Fruit fly (Drosophila melanogaster) whole organism, embryonic: ENCODE results near the gene sloth1.

Source experiments
- Bgb ChIP-seq: fragments of 200-800 bp; sonication (Bioruptor generic); IDR thresholded peaks from 2 replicates; pipeline ENCODE4 v1.3.6; 2022; ENCODE audit warnings: missing biosample characterization, missing genetic modification characterization; ENCODE audit not compliant: partially characterized antibody
- Bteb2 ChIP-seq: fragments of 200-800 bp; sonication (Bioruptor generic); optimal IDR thresholded peaks from 2 replicates; lab custom pipeline; 2016; ENCODE audit warnings: missing biosample characterization, missing genetic modification characterization
- C15 ChIP-seq: fragments of 200-800 bp; sonication (Bioruptor generic); IDR thresholded peaks from 3 replicates; pipeline ENCODE4 v1.3.6; 2022; ENCODE audit warnings: missing biosample characterization, missing genetic modification characterization
- CG10979 ChIP-seq: fragments of 200-800 bp; sonication (Bioruptor generic); optimal IDR thresholded peaks from 2 replicates; lab custom pipeline; 2018; ENCODE audit warnings: missing biosample characterization, mild to moderate bottlenecking, missing genetic modification characterization, moderate library complexity
- CG12659 ChIP-seq: fragments of 200-800 bp; sonication (Bioruptor generic); optimal IDR thresholded peaks from 3 replicates; lab custom pipeline; 2017; ENCODE audit warnings: mild to moderate bottlenecking, missing biosample characterization, missing genetic modification reagents, missing genetic modification characterization
- CG13894 ChIP-seq: fragments of 200-800 bp; sonication (Bioruptor generic); optimal IDR thresholded peaks from 3 replicates; lab custom pipeline; 2018; ENCODE audit warnings: missing biosample characterization, mild to moderate bottlenecking, missing genetic modification characterization, moderate library complexity
- CG15601 ChIP-seq: fragments of 200-800 bp; sonication (Bioruptor generic); optimal IDR thresholded peaks from 3 replicates; lab custom pipeline; 2019; ENCODE audit warnings: missing biosample characterization, mild to moderate bottlenecking, missing genetic modification characterization, moderate library complexity
- CG17361 ChIP-seq: fragments of 200-800 bp; sonication (Bioruptor generic); IDR thresholded peaks from 3 replicates; pipeline ENCODE4 v1.3.6; 2022; ENCODE audit warnings: missing biosample characterization, missing genetic modification characterization
- CG1792 ChIP-seq: fragments of 200-800 bp; sonication (Bioruptor generic); optimal IDR thresholded peaks from 2 replicates; lab custom pipeline; 2016; ENCODE audit warnings: missing biosample characterization, missing genetic modification characterization
- CG30403 ChIP-seq: fragments of 200-800 bp; sonication (Bioruptor generic); optimal IDR thresholded peaks from 3 replicates; lab custom pipeline; 2016; ENCODE audit warnings: missing biosample characterization, missing genetic modification characterization
- CG3163 ChIP-seq: fragments of 200-800 bp; sonication (Bioruptor generic); optimal IDR thresholded peaks from 3 replicates; lab custom pipeline; 2016; ENCODE audit warnings: missing biosample characterization, missing genetic modification characterization
- CG3281 ChIP-seq: fragments of 200-800 bp; sonication (Bioruptor generic); optimal IDR thresholded peaks from 3 replicates; lab custom pipeline; 2017; ENCODE audit warnings: missing biosample characterization, mild to moderate bottlenecking, missing genetic modification characterization
- CG34224 ChIP-seq: fragments of 200-800 bp; sonication (Bioruptor generic); IDR thresholded peaks from 3 replicates; pipeline ENCODE4 v1.3.6; 2022; ENCODE audit warnings: missing biosample characterization, missing genetic modification characterization; ENCODE audit not compliant: partially characterized antibody
- CG4328 ChIP-seq: fragments of 200-800 bp; sonication (Bioruptor generic); optimal IDR thresholded peaks from 3 replicates; lab custom pipeline; 2017; ENCODE audit warnings: missing biosample characterization, missing genetic modification reagents, missing genetic modification characterization
- CG6683 ChIP-seq: fragments of 200-800 bp; sonication (Bioruptor generic); optimal IDR thresholded peaks from 2 replicates; lab custom pipeline; 2017; ENCODE audit warnings: missing biosample characterization, mild to moderate bottlenecking, missing genetic modification characterization, missing genetic modification reagents
- CG7271 ChIP-seq: fragments of 200-800 bp; sonication (Bioruptor generic); optimal IDR thresholded peaks from 2 replicates; lab custom pipeline; 2018; ENCODE audit warnings: missing biosample characterization, mild to moderate bottlenecking, missing genetic modification characterization, moderate library complexity
- CG7928 ChIP-seq: fragments of 200-800 bp; sonication (Bioruptor generic); optimal IDR thresholded peaks from 2 replicates; lab custom pipeline; 2017; ENCODE audit warnings: missing biosample characterization, mild to moderate bottlenecking, missing genetic modification characterization
- CG8359 ChIP-seq: fragments of 200-800 bp; sonication (Bioruptor generic); optimal IDR thresholded peaks from 2 replicates; lab custom pipeline; 2017; ENCODE audit warnings: missing biosample characterization, mild to moderate bottlenecking, missing genetic modification characterization, borderline replicate concordance
- D19A ChIP-seq: fragments of 200-800 bp; optimal IDR thresholded peaks from 3 replicates; lab custom pipeline; 2019; ENCODE audit warnings: missing biosample characterization, mild to moderate bottlenecking, missing genetic modification characterization, moderate library complexity
- Dref ChIP-seq: fragments of 200-800 bp; sonication (Bioruptor generic); IDR thresholded peaks from 2 replicates; pipeline ENCODE4 v1.3.6; 2022; ENCODE audit warnings: missing biosample characterization, missing genetic modification characterization
- Drgx ChIP-seq: fragments of 200-800 bp; sonication (Bioruptor generic); IDR thresholded peaks from 2 replicates; pipeline ENCODE4 v1.3.6; 2022; ENCODE audit warnings: missing biosample characterization, missing genetic modification characterization
- E2f2 ChIP-seq: fragments of 200-800 bp; sonication (Bioruptor generic); IDR thresholded peaks from 2 replicates; pipeline ENCODE4 v1.3.6; 2022; ENCODE audit warnings: missing biosample characterization, missing genetic modification characterization
- Elba2 ChIP-seq: fragments of 200-800 bp; sonication (Bioruptor generic); optimal IDR thresholded peaks from 3 replicates; lab custom pipeline; 2016; ENCODE audit warnings: missing biosample characterization, missing genetic modification characterization
- Ets65A ChIP-seq: fragments of 200-800 bp; sonication (Bioruptor generic); peaks from one replicate; lab custom pipeline; 2016; ENCODE audit warnings: missing biosample characterization, missing genetic modification characterization
- HLH54F ChIP-seq: fragments of 200-800 bp; sonication (Bioruptor generic); optimal IDR thresholded peaks from 3 replicates; lab custom pipeline; 2016; ENCODE audit warnings: missing biosample characterization, missing genetic modification characterization
- Hand ChIP-seq: fragments of 200-800 bp; sonication (Bioruptor generic); optimal IDR thresholded peaks from 2 replicates; lab custom pipeline; 2017; ENCODE audit warnings: mild to moderate bottlenecking, missing biosample characterization, missing genetic modification reagents, missing genetic modification characterization
- ase ChIP-seq: fragments of 200-800 bp; sonication (Bioruptor generic); IDR thresholded peaks from 3 replicates; pipeline ENCODE4 v1.3.6; 2022; ENCODE audit warnings: missing biosample characterization, missing genetic modification characterization
- ash1 ChIP-seq: fragments of 200-800 bp; sonication (Bioruptor generic); optimal IDR thresholded peaks from 2 replicates; lab custom pipeline; 2018; ENCODE audit warnings: missing biosample characterization, mild to moderate bottlenecking, missing genetic modification characterization
- bab2 ChIP-seq: fragments of 200-800 bp; sonication (Bioruptor generic); optimal IDR thresholded peaks from 2 replicates; lab custom pipeline; 2016; ENCODE audit warnings: missing biosample characterization, missing genetic modification characterization
- btn ChIP-seq: fragments of 200-800 bp; sonication (Bioruptor generic); optimal IDR thresholded peaks from 2 replicates; lab custom pipeline; 2016; ENCODE audit warnings: missing biosample characterization, missing genetic modification characterization
- caup ChIP-seq: fragments of 200-800 bp; sonication (Bioruptor generic); optimal IDR thresholded peaks from 3 replicates; lab custom pipeline; 2017; ENCODE audit warnings: missing biosample characterization, mild to moderate bottlenecking, missing genetic modification characterization, moderate library complexity; ENCODE audit not compliant: severe bottlenecking
- chinmo ChIP-seq: fragments of 200-800 bp; sonication (Bioruptor generic); IDR thresholded peaks from 4 replicates; pipeline ENCODE4 v1.3.6; 2022; ENCODE audit warnings: missing biosample characterization, missing genetic modification characterization; ENCODE audit not compliant: partially characterized antibody
- ci ChIP-seq: fragments of 200-800 bp; sonication (Bioruptor generic); IDR thresholded peaks from 3 replicates; pipeline ENCODE4 v1.3.6; 2022; ENCODE audit warnings: missing biosample characterization, missing genetic modification characterization
- cwo ChIP-seq: fragments of 200-800 bp; sonication (Bioruptor generic); optimal IDR thresholded peaks from 3 replicates; lab custom pipeline; 2017; ENCODE audit warnings: missing biosample characterization, missing genetic modification characterization, mild to moderate bottlenecking, moderate library complexity, missing genetic modification reagents
- dan ChIP-seq: fragments of 200-800 bp; sonication (Bioruptor generic); IDR thresholded peaks from 2 replicates; pipeline ENCODE4 v1.3.6; 2022; ENCODE audit warnings: missing biosample characterization, missing genetic modification characterization
- emc ChIP-seq: fragments of 200-800 bp; sonication (Bioruptor generic); optimal IDR thresholded peaks from 2 replicates; lab custom pipeline; 2016; ENCODE audit warnings: missing biosample characterization, missing genetic modification characterization
- ewg ChIP-seq: fragments of 200-800 bp; sonication (Bioruptor generic); optimal IDR thresholded peaks from 3 replicates; lab custom pipeline; 2017; ENCODE audit warnings: mild to moderate bottlenecking, missing biosample characterization, missing genetic modification reagents, missing genetic modification characterization
- fd3F ChIP-seq: fragments of 200-800 bp; sonication (Bioruptor generic); optimal IDR thresholded peaks from 2 replicates; lab custom pipeline; 2018; ENCODE audit warnings: missing biosample characterization, mild to moderate bottlenecking, missing genetic modification characterization, moderate library complexity
- fu2 ChIP-seq: fragments of 200-800 bp; sonication (Bioruptor generic); optimal IDR thresholded peaks from 2 replicates; lab custom pipeline; 2016; ENCODE audit warnings: missing biosample characterization, missing genetic modification characterization
- gsb ChIP-seq: fragments of 200-800 bp; sonication (Bioruptor generic); IDR thresholded peaks from 2 replicates; pipeline ENCODE4 v1.3.6; 2022; ENCODE audit warnings: missing biosample characterization, missing genetic modification characterization
- her ChIP-seq: fragments of 200-800 bp; sonication (Bioruptor generic); optimal IDR thresholded peaks from 2 replicates; lab custom pipeline; 2016; ENCODE audit warnings: missing biosample characterization, missing genetic modification characterization
- kay ChIP-seq: fragments of 200-800 bp; sonication (Bioruptor generic); optimal IDR thresholded peaks from 2 replicates; lab custom pipeline; 2016; ENCODE audit warnings: missing biosample characterization, missing genetic modification characterization
- nerfin-1 ChIP-seq: fragments of 200-800 bp; sonication (Bioruptor generic); optimal IDR thresholded peaks from 3 replicates; lab custom pipeline; 2019; ENCODE audit warnings: missing biosample characterization, mild to moderate bottlenecking, missing genetic modification characterization, moderate library complexity
- pan ChIP-seq, 4 experiments: fragments of >200 bp in 3 of 4; fragments of 200-800 bp in 1 of 4; sonication (Bioruptor generic) in 1 of 4; optimal IDR thresholded peaks in 3 of 4; IDR thresholded peaks in 1 of 4; 2 replicates each; pipeline versions ENCODE4 v1.3.6 to Lab custom; 2017 to 2022; ENCODE audit warnings: missing biosample characterization in 2 of 4, missing genetic modification characterization in 2 of 4, mixed read lengths in 1 of 4
- ro ChIP-seq: fragments of 200-800 bp; sonication (Bioruptor generic); IDR thresholded peaks from 2 replicates; pipeline ENCODE4 v1.3.6; 2022; ENCODE audit warnings: missing biosample characterization, missing genetic modification characterization
- sqz ChIP-seq: fragments of 200-800 bp; sonication (Bioruptor generic); optimal IDR thresholded peaks from 3 replicates; lab custom pipeline; 2018; ENCODE audit warnings: missing biosample characterization, mild to moderate bottlenecking, missing genetic modification characterization
- stwl ChIP-seq: fragments of 200-800 bp; sonication (Bioruptor generic); optimal IDR thresholded peaks from 3 replicates; lab custom pipeline; 2018; ENCODE audit warnings: missing biosample characterization, mild to moderate bottlenecking, missing genetic modification characterization, moderate library complexity
- zf30C ChIP-seq: fragments of 200-800 bp; sonication (Bioruptor generic); optimal IDR thresholded peaks from 3 replicates; lab custom pipeline; 2018; ENCODE audit warnings: missing biosample characterization, mild to moderate bottlenecking, missing genetic modification characterization

The sloth1 gene

DNA sequence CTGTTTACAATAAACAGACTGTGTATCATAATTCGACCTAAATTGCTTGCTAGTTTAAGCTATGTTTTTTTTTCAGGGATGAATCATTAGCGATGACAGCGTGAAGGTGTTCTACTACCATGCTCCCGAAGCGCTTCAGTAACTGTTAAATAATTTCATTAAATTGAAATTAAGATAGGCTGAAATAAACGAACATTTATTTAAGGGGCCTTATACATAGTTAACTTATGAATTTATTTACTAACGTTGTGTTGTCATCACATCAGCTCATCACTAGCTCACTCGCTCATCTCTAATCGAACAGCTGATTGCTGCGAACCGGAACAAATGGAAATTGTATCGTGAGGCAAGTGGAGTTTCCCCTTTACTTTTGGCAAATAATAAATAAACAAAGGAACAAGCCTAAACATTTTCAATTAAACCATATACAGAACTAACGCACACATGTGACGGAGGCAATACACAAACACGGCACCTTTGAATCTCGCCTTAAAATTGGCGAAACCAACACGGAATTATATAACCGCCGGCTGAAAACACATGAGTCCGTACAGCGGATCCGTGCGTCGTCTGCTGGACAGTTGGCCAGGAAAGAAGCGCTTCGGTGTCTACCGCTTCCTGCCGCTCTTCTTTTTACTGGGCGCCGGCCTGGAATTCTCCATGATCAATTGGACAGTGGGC is at the start of gene sloth1, which contains the start of the genes cm and sloth2 (continued):
- TF ChIP-seq CG7928 (GFP tag; lab: Kevin White, UChicago) (peak; percentile 86), Hand (GFP tag; lab: Kevin White, UChicago) (peak; percentile 45), cwo (GFP tag; lab: Kevin White, UChicago) (peak; percentile 54), ro (no peak), ash1 (no peak), CG30403 (GFP tag; lab: Kevin White, UChicago) (peak; percentile 95), Elba2 (GFP tag; lab: Kevin White, UChicago) (peak; percentile 3), CG12659 (GFP tag; lab: Kevin White, UChicago) (peak; percentile 86), her (GFP tag; lab: Kevin White, UChicago) (peak; percentile 63), CG4328 (GFP tag; lab: Kevin White, UChicago) (peak; percentile 69), ewg (GFP tag; lab: Kevin White, UChicago) (peak; percentile 64), CG17361 (GFP tag; lab: Robert Waterston, UW) (peak; percentile 73), Drgx (GFP tag; lab: Robert Waterston, UW) (peak; percentile 79), Dref (GFP tag; lab: Robert Waterston, UW) (peak; percentile 24; the same call in 1 of the 2 replicates), CG3281 (GFP tag; lab: Kevin White, UChicago) (peak; percentile 77), fd3F (GFP tag; lab: Kevin White, UChicago) (peak; percentile 80), Bgb (GFP tag; lab: Robert Waterston, UW) (peak; percentile 79), C15 (GFP tag; lab: Robert Waterston, UW) (no peak), fu2 (GFP tag; lab: Kevin White, UChicago) (peak; percentile 88), CG6683 (peak; percentile 45), nerfin-1 (peak; percentile 78), chinmo (0 out of 4 replicates have a peak, but pooled peaks have one; percentile 42), bab2 (GFP tag; lab: Kevin White, UChicago) (peak; percentile 93), Bteb2 (GFP tag; lab: Kevin White, UChicago) (peak; percentile 87), CG3163 (peak; percentile 55), CG15601 (tag; lab: Kevin White, UChicago) (peak; percentile 79), CG1792 (GFP tag; lab: Kevin White, UChicago) (peak; percentile 60), CG7271 (tag; lab: Kevin White, UChicago) (peak; percentile 69), zf30C (GFP tag; lab: Kevin White, UChicago) (peak; percentile 13), caup (peak; percentile 75), D19A (tag; lab: Kevin White, UChicago) (peak; percentile 58), CG34224 (GFP tag; lab: Robert Waterston, UW) (peak; percentile 89), sqz (GFP tag; lab: Kevin White, UChicago) (peak; percentile 81), gsb (peak; percentile 67), btn (GFP tag; lab: Kevin White, UChicago) (peak; percentile 48), CG10979 (tag; lab: Kevin White, UChicago) (peak; percentile 79), ase (peak; percentile 77), pan (optimal IDR thresholded peaks at IDR 0.05; lab: Kevin White, UChicago) (no peak), pan (GFP tag; optimal IDR thresholded peaks at IDR 0.05 in 1 of 2, IDR thresholded peaks at IDR 0.05 in 1 of 2) (peak in 1 of 2 experiments; percentile 88), ci (peak; percentile 85), Ets65A (GFP tag; lab: Kevin White, UChicago) (peak; percentile 96), E2f2 (GFP tag; lab: Robert Waterston, UW) (peak; percentile 60), CG8359 (no peak), emc (GFP tag; lab: Kevin White, UChicago) (peak; percentile 42), stwl (peak; percentile 49), CG13894 (tag; lab: Kevin White, UChicago) (peak; percentile 77), kay (peak; percentile 70), HLH54F (GFP tag; lab: Kevin White, UChicago) (peak; percentile 89), dan (GFP tag; lab: Robert Waterston, UW) (peak; percentile 53; the same call in 1 of the 2 replicates)
